Fruit fly (Drosophila melanogaster) whole organism, adult: ENCODE data around the gene Rab30.
A peak's percentile ranks its signal among the peaks of the same experiment; 100 is the strongest.

Experiments used
- CG11617 ChIP-seq: fragments of 200-800 bp; sonication (Bioruptor generic); optimal IDR thresholded peaks from 2 replicates; lab custom pipeline; 2017; ENCODE audit warnings: mild to moderate bottlenecking, missing biosample characterization, missing genetic modification reagents, missing genetic modification characterization
- CG12768 ChIP-seq: fragments of 200-800 bp; sonication (Bioruptor generic); optimal IDR thresholded peaks from 2 replicates; lab custom pipeline; 2017; ENCODE audit warnings: missing biosample characterization, missing genetic modification characterization, mild to moderate bottlenecking, moderate library complexity, missing genetic modification reagents
- CG14711 ChIP-seq: fragments of 200-800 bp; sonication (Bioruptor generic); optimal IDR thresholded peaks from 2 replicates; lab custom pipeline; 2018; ENCODE audit warnings: missing biosample characterization, mild to moderate bottlenecking, missing genetic modification characterization, moderate library complexity
- CG1620 ChIP-seq: fragments of 200-800 bp; sonication (Bioruptor generic); optimal IDR thresholded peaks from 2 replicates; lab custom pipeline; 2016; ENCODE audit warnings: missing biosample characterization, missing genetic modification characterization
- CG33017 ChIP-seq: fragments of 200-800 bp; sonication (Bioruptor generic); optimal IDR thresholded peaks from 2 replicates; lab custom pipeline; 2018; ENCODE audit warnings: missing biosample characterization, mild to moderate bottlenecking, missing genetic modification characterization, moderate library complexity
- CG5204 ChIP-seq: fragments of 200-800 bp; sonication (Bioruptor generic); optimal IDR thresholded peaks from 2 replicates; lab custom pipeline; 2016; ENCODE audit warnings: missing biosample characterization, missing genetic modification characterization
- CG7045 ChIP-seq: fragments of 200-800 bp; sonication (Bioruptor generic); optimal IDR thresholded peaks from 2 replicates; lab custom pipeline; 2017; ENCODE audit warnings: missing biosample characterization, mild to moderate bottlenecking, missing genetic modification characterization
- CG7101 ChIP-seq: fragments of 200-800 bp; sonication (Bioruptor generic); optimal IDR thresholded peaks from 2 replicates; lab custom pipeline; 2018; ENCODE audit warnings: missing biosample characterization, mild to moderate bottlenecking, missing genetic modification characterization, moderate library complexity
- Clk ChIP-seq: fragments of 200-800 bp; sonication (Bioruptor generic); optimal IDR thresholded peaks from 2 replicates; lab custom pipeline; 2017; ENCODE audit warnings: missing biosample characterization, missing genetic modification characterization
- Crg-1 ChIP-seq: fragments of 200-800 bp; sonication (Bioruptor generic); optimal IDR thresholded peaks from 2 replicates; lab custom pipeline; 2016; ENCODE audit warnings: missing biosample characterization, missing genetic modification characterization
- Hr96 ChIP-seq: fragments of 200-800 bp; sonication (Bioruptor generic); optimal IDR thresholded peaks from 2 replicates; lab custom pipeline; 2016; ENCODE audit warnings: missing biosample characterization, missing genetic modification characterization
- Mnt ChIP-seq: fragments of 200-800 bp; sonication (Bioruptor generic); optimal IDR thresholded peaks from 2 replicates; lab custom pipeline; 2016; ENCODE audit warnings: missing biosample characterization, mild to moderate bottlenecking, missing genetic modification characterization
- bab1 ChIP-seq: fragments of 200-800 bp; sonication (Bioruptor generic); optimal IDR thresholded peaks from 3 replicates; lab custom pipeline; 2019; ENCODE audit warnings: missing biosample characterization, mild to moderate bottlenecking, missing genetic modification characterization, moderate library complexity
- cic ChIP-seq: fragments of 200-800 bp; sonication (Bioruptor generic); optimal IDR thresholded peaks from 2 replicates; lab custom pipeline; 2017; ENCODE audit warnings: missing biosample characterization, mild to moderate bottlenecking, missing genetic modification characterization, moderate library complexity
- cnc ChIP-seq, 2 experiments: fragments of >200 bp; optimal IDR thresholded peaks; 2 replicates each; lab custom pipeline; 2017
- kay ChIP-seq: fragments of 200-800 bp; sonication (Bioruptor generic); peaks from one replicate; lab custom pipeline; 2016; ENCODE audit warnings: missing biosample characterization, missing genetic modification characterization, borderline replicate concordance
- ovo ChIP-seq: fragments of 200-800 bp; sonication (Bioruptor generic); optimal IDR thresholded peaks from 2 replicates; lab custom pipeline; 2016; ENCODE audit warnings: missing biosample characterization, missing genetic modification characterization
- pad ChIP-seq: fragments of 200-800 bp; sonication (Bioruptor generic); optimal IDR thresholded peaks from 3 replicates; lab custom pipeline; 2017; ENCODE audit warnings: missing biosample characterization, missing genetic modification characterization, mild to moderate bottlenecking, moderate library complexity, missing genetic modification reagents
- tj ChIP-seq: fragments of 200-800 bp; sonication (Bioruptor generic); optimal IDR thresholded peaks from 3 replicates; lab custom pipeline; 2017; ENCODE audit warnings: missing biosample characterization, mild to moderate bottlenecking, missing genetic modification characterization, moderate library complexity
- toe ChIP-seq: fragments of 200-800 bp; sonication (Bioruptor generic); optimal IDR thresholded peaks from 2 replicates; lab custom pipeline; 2016; ENCODE audit warnings: missing biosample characterization, missing genetic modification characterization

Gene Rab30

DNA sequence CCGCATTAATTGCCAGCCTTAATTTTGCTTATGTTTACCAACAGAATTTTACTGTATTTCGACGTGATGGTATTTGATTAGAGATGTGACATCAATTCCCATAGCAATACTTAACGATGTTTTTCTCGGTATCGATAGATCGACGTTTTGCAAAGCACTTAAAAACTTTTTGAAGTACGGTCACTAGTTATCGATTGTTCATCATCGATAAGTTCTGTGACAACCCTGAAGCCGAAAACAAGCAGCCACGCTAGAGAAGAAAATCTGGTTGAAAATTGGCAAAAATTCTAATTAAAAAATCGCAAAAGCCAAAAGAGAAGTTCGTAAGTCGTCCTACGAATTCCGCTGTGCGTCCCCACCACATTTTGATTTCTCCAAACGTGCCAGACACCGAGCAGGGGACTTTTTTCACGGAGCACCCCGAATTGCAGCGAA is at the start of gene Rab30, which contains the start of gene Caper:
TSS of gene Rab30 (minus strand) at position 90 of the 435 bp plus-strand sequence.
TSS of gene Caper (plus strand) at position 205 of the 435 bp plus-strand sequence.
- TF ChIP-seq CG7045 (GFP tag; lab: Kevin White, UChicago): peak; percentile 29
- TF ChIP-seq Hr96 (GFP tag; lab: Kevin White, UChicago): peak; percentile 74
- peak; percentile 75 for TF ChIP-seq bab1
- TF ChIP-seq kay (GFP tag; lab: Kevin White, UChicago): peak; percentile 95
- peak; percentile 72 for TF ChIP-seq tj
- no peak for TF ChIP-seq CG5204 (GFP tag; lab: Kevin White, UChicago)
- TF ChIP-seq Clk: no peak
- TF ChIP-seq toe (GFP tag; lab: Kevin White, UChicago): no peak
- no peak for TF ChIP-seq CG12768 (GFP tag; lab: Kevin White, UChicago)
- TF ChIP-seq Crg-1 (GFP tag; lab: Kevin White, UChicago): peak; percentile 73
- peak; percentile 47 for TF ChIP-seq cic (GFP tag; lab: Kevin White, UChicago)
- peak; percentile 84 for TF ChIP-seq Mnt (GFP tag; lab: Kevin White, UChicago)
- TF ChIP-seq cnc (optimal IDR thresholded peaks at IDR 0.05; lab: Kevin White, UChicago): no peak
- peak; percentile 55 for TF ChIP-seq ovo (GFP tag; lab: Kevin White, UChicago)
- peak; percentile 67 for TF ChIP-seq CG7101
- peak; percentile 93 for TF ChIP-seq CG14711 (tag; lab: Kevin White, UChicago)
- no peak for TF ChIP-seq pad
- TF ChIP-seq CG1620 (GFP tag; lab: Kevin White, UChicago): peak; percentile 70
- no peak for TF ChIP-seq CG33017
- TF ChIP-seq CG11617 (GFP tag; lab: Kevin White, UChicago): peak; percentile 53

DNA sequence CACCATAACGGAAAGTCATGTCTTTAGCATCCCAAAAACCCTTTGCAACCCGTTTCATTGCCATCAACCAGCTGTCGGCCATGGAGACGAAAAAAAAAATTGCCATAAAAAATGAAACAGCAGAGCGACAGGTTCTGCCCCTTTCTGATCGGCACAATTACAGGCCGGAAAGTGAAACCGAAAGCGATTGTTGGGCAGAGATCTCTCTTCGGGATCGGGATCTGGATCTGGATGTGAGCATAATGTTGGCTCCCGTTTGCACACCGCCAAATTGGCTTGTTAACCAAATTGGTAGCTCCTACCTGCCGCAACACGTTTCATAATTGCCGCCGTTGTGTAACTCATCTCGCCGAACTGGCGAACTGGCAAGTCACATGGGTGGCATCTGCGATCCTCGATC is 49.8 kb upstream of the Rab30 start:
- TF ChIP-seq CG12768 (GFP tag; lab: Kevin White, UChicago) (no peak), Crg-1 (GFP tag; lab: Kevin White, UChicago) (no peak), CG1620 (GFP tag; lab: Kevin White, UChicago) (no peak), pad (no peak), Hr96 (GFP tag; lab: Kevin White, UChicago) (no peak), tj (no peak), kay (GFP tag; lab: Kevin White, UChicago) (no peak), cnc (optimal IDR thresholded peaks at IDR 0.05; lab: Kevin White, UChicago) (no peak), CG7045 (GFP tag; lab: Kevin White, UChicago) (no peak), ovo (GFP tag; lab: Kevin White, UChicago) (no peak), cic (GFP tag; lab: Kevin White, UChicago) (no peak), CG11617 (GFP tag; lab: Kevin White, UChicago) (no peak), toe (GFP tag; lab: Kevin White, UChicago) (no peak), Clk (no peak), CG7101 (no peak)

- no peak for TF ChIP-seq CG14711 (tag; lab: Kevin White, UChicago)
- TF ChIP-seq CG7045 (GFP tag; lab: Kevin White, UChicago): no peak
- TF ChIP-seq cnc (optimal IDR thresholded peaks at IDR 0.05; lab: Kevin White, UChicago): no peak
- no peak for TF ChIP-seq Crg-1 (GFP tag; lab: Kevin White, UChicago)
- TF ChIP-seq Hr96 (GFP tag; lab: Kevin White, UChicago): no peak
- no peak for TF ChIP-seq Mnt (GFP tag; lab: Kevin White, UChicago)
- TF ChIP-seq bab1: no peak
- no peak for TF ChIP-seq toe (GFP tag; lab: Kevin White, UChicago)
- no peak for TF ChIP-seq CG5204 (GFP tag; lab: Kevin White, UChicago)
- TF ChIP-seq CG12768 (GFP tag; lab: Kevin White, UChicago): no peak
- TF ChIP-seq ovo (GFP tag; lab: Kevin White, UChicago): no peak
- no peak for TF ChIP-seq CG33017
- TF ChIP-seq Clk: no peak
- TF ChIP-seq kay (GFP tag; lab: Kevin White, UChicago): no peak
- no peak for TF ChIP-seq CG1620 (GFP tag; lab: Kevin White, UChicago)
- TF ChIP-seq pad: no peak
- no peak for TF ChIP-seq tj
Measured at dm6 chr2L:7081307-7081706, 48.9 kb upstream of the Rab30 start.

dm6 chr2L:7076804-7077203 is 44.4 kb upstream of the Rab30 start:
- TF ChIP-seq Crg-1 (GFP tag; lab: Kevin White, UChicago): no peak
- no peak for TF ChIP-seq CG1620 (GFP tag; lab: Kevin White, UChicago)
- TF ChIP-seq CG7045 (GFP tag; lab: Kevin White, UChicago): no peak
- TF ChIP-seq tj: no peak
- TF ChIP-seq Hr96 (GFP tag; lab: Kevin White, UChicago): no peak
- no peak for TF ChIP-seq CG12768 (GFP tag; lab: Kevin White, UChicago)
- TF ChIP-seq CG33017: no peak
- TF ChIP-seq toe (GFP tag; lab: Kevin White, UChicago): no peak
- TF ChIP-seq ovo (GFP tag; lab: Kevin White, UChicago): no peak

- TF ChIP-seq CG14711 (tag; lab: Kevin White, UChicago) (no peak), CG1620 (GFP tag; lab: Kevin White, UChicago) (no peak), CG33017 (no peak), cic (GFP tag; lab: Kevin White, UChicago) (no peak), CG7101 (no peak), kay (GFP tag; lab: Kevin White, UChicago) (no peak), CG11617 (GFP tag; lab: Kevin White, UChicago) (no peak), Clk (no peak), toe (GFP tag; lab: Kevin White, UChicago) (no peak), Crg-1 (GFP tag; lab: Kevin White, UChicago) (no peak), CG7045 (GFP tag; lab: Kevin White, UChicago) (no peak), ovo (GFP tag; lab: Kevin White, UChicago) (no peak), CG5204 (GFP tag; lab: Kevin White, UChicago) (no peak), Mnt (GFP tag; lab: Kevin White, UChicago) (no peak), bab1 (no peak)
Measured at dm6 chr2L:7076055-7076700, 43.8 kb upstream of the Rab30 start.
